Worm (Caenorhabditis elegans) whole organism, young adult: ENCODE results near the gene sru-22.

Experiments used
- B0035.1 ChIP-seq: sonication (generic microtip); optimal IDR thresholded peaks from 2 replicates; lab custom pipeline; 2016; ENCODE audit warnings: missing genetic modification characterization, mild to moderate bottlenecking, missing compliant biosample characterization, missing genotype, missing genetic modification reagents
- F52B5.7 ChIP-seq: sonication (generic microtip); optimal IDR thresholded peaks from 2 replicates; lab custom pipeline; 2016; ENCODE audit warnings: mild to moderate bottlenecking, missing genetic modification characterization, missing compliant biosample characterization
- F55B11.4 ChIP-seq: sonication (generic microtip); optimal IDR thresholded peaks from 2 replicates; lab custom pipeline; 2016; ENCODE audit warnings: missing compliant biosample characterization, missing genetic modification characterization, borderline replicate concordance; ENCODE audit not compliant: insufficient read depth
- K12H6.12 ChIP-seq: fragments of 200-800 bp; sonication (Bioruptor generic); optimal IDR thresholded peaks from 2 replicates; lab custom pipeline; 2018; ENCODE audit warnings: mild to moderate bottlenecking, missing genetic modification characterization, missing compliant biosample characterization
- Y53G8AR.9 ChIP-seq: fragments of 200-800 bp; sonication (Bioruptor generic); conservative IDR thresholded peaks from 2 replicates; pipeline ENCODE4 v1.3.6; 2022; ENCODE audit warnings: missing genetic modification reagents, missing genetic modification characterization, missing compliant biosample characterization
- ama-1 ChIP-seq, 3 experiments: fragments of 150-350 bp in 1 of 3; sonication (generic microtip) in 2 of 3; optimal IDR thresholded peaks; 2 replicates each; lab custom pipeline; 2014 to 2018; ENCODE audit warnings: missing biosample characterization in 2 of 3, missing genetic modification characterization in 2 of 3, missing genetic modification reagents in 2 of 3
- aptf-2 ChIP-seq: fragments of 200-800 bp; sonication (Bioruptor generic); conservative IDR thresholded peaks from 2 replicates; pipeline ENCODE4 v1.3.6; 2022; ENCODE audit warnings: missing genetic modification reagents, missing genetic modification characterization, missing compliant biosample characterization
- atf-7 ChIP-seq: sonication (generic microtip); optimal IDR thresholded peaks from 2 replicates; lab custom pipeline; 2017; ENCODE audit warnings: mild to moderate bottlenecking, missing genetic modification characterization, missing compliant biosample characterization
- attf-5 ChIP-seq: fragments of 200-800 bp; sonication (Bioruptor generic); optimal IDR thresholded peaks from 2 replicates; lab custom pipeline; 2018; ENCODE audit warnings: mild to moderate bottlenecking, missing genetic modification characterization, missing compliant biosample characterization
- attf-6 ChIP-seq: fragments of 200-800 bp; sonication (Bioruptor generic); IDR thresholded peaks from 2 replicates; pipeline ENCODE4 v1.3.6; 2022; ENCODE audit warnings: missing genetic modification reagents, missing genetic modification characterization, missing compliant biosample characterization
- bed-1 ChIP-seq: fragments of 200-800 bp; sonication (Bioruptor generic); IDR thresholded peaks from 2 replicates; pipeline ENCODE4 v1.3.6; 2022; ENCODE audit warnings: missing genetic modification reagents, missing genetic modification characterization, missing compliant biosample characterization
- bed-2 ChIP-seq: fragments of 200-800 bp; sonication (Bioruptor generic); IDR thresholded peaks from 2 replicates; pipeline ENCODE4 v1.3.6; 2022; ENCODE audit warnings: missing genetic modification reagents, missing genetic modification characterization, missing compliant biosample characterization
- ceh-40 ChIP-seq: fragments of 200-800 bp; sonication (Bioruptor generic); IDR thresholded peaks from 2 replicates; pipeline ENCODE4 v1.3.6; 2022; ENCODE audit warnings: missing genetic modification characterization, missing compliant biosample characterization
- ceh-58 ChIP-seq: fragments of 200-800 bp; sonication (Bioruptor generic); IDR thresholded peaks from 2 replicates; pipeline ENCODE4 v1.3.6; 2022; ENCODE audit warnings: missing genetic modification characterization, missing compliant biosample characterization
- ceh-79 ChIP-seq: sonication (generic microtip); optimal IDR thresholded peaks from 2 replicates; lab custom pipeline; 2017; ENCODE audit warnings: mild to moderate bottlenecking, missing genetic modification characterization, missing compliant biosample characterization
- die-1 ChIP-seq: sonication (generic microtip); optimal IDR thresholded peaks from 2 replicates; lab custom pipeline; 2016; ENCODE audit warnings: missing genotype, mild to moderate bottlenecking, missing genetic modification characterization, missing compliant biosample characterization
- dox-1 ChIP-seq: fragments of 200-800 bp; sonication (Bioruptor generic); IDR thresholded peaks from 2 replicates; pipeline ENCODE4 v1.3.6; 2022; ENCODE audit warnings: missing genetic modification reagents, missing genetic modification characterization, missing compliant biosample characterization
- dpl-1 ChIP-seq: fragments of 150-350 bp; optimal IDR thresholded peaks from 2 replicates; lab custom pipeline; 2014; ENCODE audit warnings: missing biosample characterization, missing genetic modification reagents, missing genetic modification characterization
- egl-18 ChIP-seq: fragments of 200-800 bp; sonication (Bioruptor generic); IDR thresholded peaks from 2 replicates; pipeline ENCODE4 v1.3.6; 2022; ENCODE audit warnings: missing genetic modification reagents, missing genetic modification characterization, missing compliant biosample characterization
- egrh-3 ChIP-seq: fragments of 200-800 bp; sonication (Bioruptor generic); IDR thresholded peaks from 2 replicates; pipeline ENCODE4 v1.3.6; 2022; ENCODE audit warnings: missing genetic modification reagents, missing genetic modification characterization, missing compliant biosample characterization
- hmg-1.2 ChIP-seq: fragments of 200-800 bp; sonication (Bioruptor generic); IDR thresholded peaks from 2 replicates; pipeline ENCODE4 v1.3.6; 2022; ENCODE audit warnings: missing genetic modification reagents, missing genetic modification characterization, missing compliant biosample characterization
- hrde-1 ChIP-seq: sonication (generic microtip); optimal IDR thresholded peaks from 2 replicates; lab custom pipeline; 2016; ENCODE audit warnings: missing genetic modification characterization, mild to moderate bottlenecking, missing compliant biosample characterization, moderate library complexity, missing genotype, missing genetic modification reagents, borderline replicate concordance
- hsf-1 ChIP-seq: fragments of 200-800 bp; sonication (Bioruptor generic); IDR thresholded peaks from 2 replicates; pipeline ENCODE4 v1.3.6; 2022; ENCODE audit warnings: missing genetic modification reagents, missing genetic modification characterization, missing compliant biosample characterization
- lin-26 ChIP-seq: fragments of 200-800 bp; sonication (Bioruptor generic); IDR thresholded peaks from 2 replicates; pipeline ENCODE4 v1.3.6; 2022; ENCODE audit warnings: missing genetic modification reagents, missing genetic modification characterization, missing compliant biosample characterization
- lin-35 ChIP-seq, 3 experiments: fragments of 150-350 bp in 2 of 3; sonication (generic microtip) in 1 of 3; optimal IDR thresholded peaks; 2 replicates each; lab custom pipeline; 2014 to 2018; ENCODE audit warnings: missing biosample characterization in 3 of 3, missing genetic modification characterization in 3 of 3, missing genetic modification reagents in 3 of 3
- lin-40 ChIP-seq: sonication (generic microtip); optimal IDR thresholded peaks from 2 replicates; lab custom pipeline; 2016; ENCODE audit warnings: missing genetic modification characterization, mild to moderate bottlenecking, missing compliant biosample characterization, missing genotype, missing genetic modification reagents
- madf-3 ChIP-seq: fragments of 200-800 bp; sonication (Bioruptor generic); IDR thresholded peaks from 2 replicates; pipeline ENCODE4 v1.3.6; 2022; ENCODE audit warnings: missing genetic modification reagents, missing genetic modification characterization, missing compliant biosample characterization
- nfya-2 ChIP-seq: fragments of 200-800 bp; sonication (Bioruptor generic); IDR thresholded peaks from 2 replicates; pipeline ENCODE4 v1.3.6; 2022; ENCODE audit warnings: missing genetic modification reagents, missing genetic modification characterization, missing compliant biosample characterization
- nfyb-1 ChIP-seq: fragments of 200-800 bp; sonication (Bioruptor generic); IDR thresholded peaks from 2 replicates; pipeline ENCODE4 v1.3.6; 2022; ENCODE audit warnings: missing genetic modification reagents, missing genetic modification characterization, missing compliant biosample characterization
- nhr-80 ChIP-seq: sonication (generic microtip); optimal IDR thresholded peaks from 2 replicates; lab custom pipeline; 2016; ENCODE audit warnings: missing genetic modification characterization, missing compliant biosample characterization
- nhr-90 ChIP-seq: sonication (generic microtip); optimal IDR thresholded peaks from 2 replicates; lab custom pipeline; 2016; ENCODE audit warnings: missing genotype, mild to moderate bottlenecking, missing genetic modification characterization, missing compliant biosample characterization
- pha-4 ChIP-seq: fragments of 150-350 bp; sonication (generic microtip); optimal IDR thresholded peaks from 2 replicates; lab custom pipeline; 2014; ENCODE audit warnings: missing biosample characterization, missing genetic modification reagents, missing genetic modification characterization
- somi-1 ChIP-seq: fragments of 200-800 bp; sonication (Bioruptor generic); optimal IDR thresholded peaks from 2 replicates; lab custom pipeline; 2018; ENCODE audit warnings: mild to moderate bottlenecking, missing genetic modification characterization, missing compliant biosample characterization
- sptf-2 ChIP-seq: fragments of 200-800 bp; sonication (Bioruptor generic); optimal IDR thresholded peaks from 2 replicates; lab custom pipeline; 2018; ENCODE audit warnings: mild to moderate bottlenecking, missing genetic modification characterization, missing compliant biosample characterization
- tbp1 ChIP-seq: fragments of 200-800 bp; sonication (Bioruptor generic); optimal IDR thresholded peaks from 2 replicates; lab custom pipeline; 2018; ENCODE audit warnings: mild to moderate bottlenecking, missing genetic modification characterization, missing compliant biosample characterization
- unc-130 ChIP-seq: sonication (generic microtip); optimal IDR thresholded peaks from 2 replicates; lab custom pipeline; 2016; ENCODE audit warnings: missing genetic modification reagents, missing genetic modification characterization, missing compliant biosample characterization
- zim-3 ChIP-seq: sonication (generic microtip); optimal IDR thresholded peaks from 2 replicates; lab custom pipeline; 2017; ENCODE audit warnings: mild to moderate bottlenecking, missing genetic modification characterization, moderate library complexity, missing compliant biosample characterization
- ztf-26 ChIP-seq: sonication (generic microtip); optimal IDR thresholded peaks from 2 replicates; lab custom pipeline; 2017; ENCODE audit warnings: missing genetic modification characterization, missing compliant biosample characterization
- ztf-28 ChIP-seq: fragments of 200-800 bp; sonication (Bioruptor generic); IDR thresholded peaks from 2 replicates; pipeline ENCODE4 v1.3.6; 2022; ENCODE audit warnings: missing genetic modification reagents, missing genetic modification characterization, missing compliant biosample characterization
- ztf-6 ChIP-seq: fragments of 200-800 bp; sonication (Bioruptor generic); IDR thresholded peaks from 2 replicates; pipeline ENCODE4 v1.3.6; 2022; ENCODE audit warnings: missing genetic modification reagents, missing genetic modification characterization, missing compliant biosample characterization

sru-22 gene

DNA sequence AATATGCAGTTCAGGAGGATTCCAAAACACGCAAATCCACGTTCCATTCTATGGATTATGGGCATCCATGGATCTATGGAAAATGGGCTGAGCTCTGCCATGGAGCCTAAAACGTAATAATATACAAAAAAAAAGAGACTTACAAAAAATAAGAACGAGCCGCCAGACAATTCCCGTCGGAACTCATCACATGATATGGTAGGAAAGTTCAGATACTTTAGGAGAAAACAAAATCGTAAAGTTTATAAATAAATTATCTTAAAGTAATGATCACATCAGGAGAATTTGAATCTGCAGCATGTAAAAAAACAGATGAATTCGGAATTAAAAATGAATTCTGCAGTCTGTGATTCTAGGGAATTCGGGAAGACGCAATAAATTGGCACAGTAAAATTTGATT is 40.9 kb upstream of the sru-22 start, which contains the start of gene str-232:
Gene str-232 (minus strand): TSS at position 101 of the 400 bp plus-strand sequence.
- no peak for TF ChIP-seq egl-18
- TF ChIP-seq egrh-3 (GFP tag; lab: Robert Waterston, UW): no peak
- TF ChIP-seq bed-2: no peak
- no peak for TF ChIP-seq unc-130
- no peak for TF ChIP-seq ztf-28 (GFP tag; lab: Robert Waterston, UW)
- TF ChIP-seq Y53G8AR.9 (GFP tag; lab: Robert Waterston, UW): no peak
- TF ChIP-seq F52B5.7 (tag; lab: Kevin White, UChicago): no peak
- no peak for TF ChIP-seq lin-35 (GFP tag; optimal IDR thresholded peaks at IDR 0.05; lab: Kevin White, UChicago)
- TF ChIP-seq nhr-90: no peak
- TF ChIP-seq tbp1: no peak
- no peak for TF ChIP-seq lin-40 (tag; lab: Kevin White, UChicago)
- TF ChIP-seq ztf-6 (GFP tag; lab: Robert Waterston, UW): no peak

DNA sequence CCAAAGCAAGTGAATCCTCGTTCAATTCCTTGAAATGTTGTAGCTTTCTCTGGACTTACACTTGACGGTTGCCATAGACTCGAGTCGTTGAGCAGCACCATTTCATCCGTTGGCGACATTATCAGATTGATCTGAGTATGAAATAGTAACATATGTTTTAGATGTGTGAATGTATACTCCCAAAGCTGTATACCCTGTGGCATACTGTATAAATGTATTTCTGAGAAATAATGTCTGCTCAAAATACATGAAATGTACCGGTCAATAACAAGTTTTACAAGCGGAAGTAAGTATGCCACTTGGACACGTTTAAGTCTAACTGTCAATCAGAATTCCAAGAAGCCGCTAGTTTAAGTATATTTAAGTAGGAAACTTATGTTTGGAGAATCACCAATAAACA is 34.8 kb upstream of the sru-22 start, which contains the start of gene str-233:
Gene str-233 (minus strand): TSS at position 101 of the 400 bp plus-strand sequence.
- TF ChIP-seq ceh-58 (GFP tag; lab: Robert Waterston, UW): no peak
- no peak for TF ChIP-seq die-1 (tag; lab: Kevin White, UChicago)
- TF ChIP-seq nfyb-1 (GFP tag; lab: Robert Waterston, UW): no peak
- no peak for TF ChIP-seq ztf-26
- TF ChIP-seq pha-4: no peak
- no peak for TF ChIP-seq bed-1 (GFP tag; lab: Robert Waterston, UW)
- TF ChIP-seq hrde-1 (tag; lab: Kevin White, UChicago): no peak
- no peak for TF ChIP-seq sptf-2
- TF ChIP-seq, all 124 proteins: peak for 0

DNA sequence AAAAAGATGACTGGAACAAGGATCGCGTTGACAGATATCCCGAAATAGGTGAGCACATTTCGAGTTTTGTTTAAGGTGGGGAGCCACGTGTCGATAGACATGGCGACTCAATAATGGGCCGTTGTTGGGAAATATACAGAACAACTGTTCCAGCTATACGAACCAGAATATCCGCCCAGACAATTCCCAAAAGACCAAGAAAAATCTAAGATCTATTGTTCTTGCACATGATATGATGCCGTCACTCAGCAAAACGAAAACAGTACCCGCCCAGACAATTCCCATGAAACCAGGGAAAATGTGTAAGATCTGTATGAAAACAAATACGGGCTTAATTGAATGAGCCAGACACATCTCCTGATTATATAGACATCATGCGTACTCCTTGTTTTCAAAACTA is 32.8 kb upstream of the sru-22 start, which contains the start of gene str-231:
Gene str-231 (minus strand): TSS at position 101 of the 400 bp plus-strand sequence.
- TF ChIP-seq aptf-2 (GFP tag; lab: Robert Waterston, UW): no peak
- TF ChIP-seq hsf-1 (GFP tag; lab: Robert Waterston, UW): no peak
- TF ChIP-seq die-1 (tag; lab: Kevin White, UChicago): no peak

DNA sequence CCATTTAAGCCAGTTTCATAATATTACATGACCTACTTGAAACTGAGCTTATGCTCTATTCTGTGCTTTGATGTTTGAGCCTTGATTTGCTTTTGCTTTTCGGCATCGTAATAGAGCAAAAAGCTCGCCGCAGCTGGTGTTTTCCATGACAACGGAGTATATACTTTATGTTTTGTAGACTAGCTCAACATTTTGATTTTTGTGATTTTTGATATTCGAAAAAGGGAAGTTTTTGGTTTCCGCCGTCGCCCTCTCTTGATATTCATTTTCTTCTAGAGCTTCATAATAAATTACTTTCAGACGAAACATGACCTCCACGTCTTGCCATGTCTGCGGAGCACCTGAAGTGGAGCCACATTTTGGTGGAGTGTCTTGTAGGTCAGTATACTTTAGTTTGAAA is 27.6 kb upstream of the sru-22 start, which contains the start of gene nhr-63:
Gene nhr-63 (plus strand): TSS at position 301 of the 400 bp plus-strand sequence.
- TF ChIP-seq ceh-40 (GFP tag; lab: Robert Waterston, UW) (no peak), sptf-2 (no peak), bed-2 (no peak), B0035.1 (tag; lab: Kevin White, UChicago) (no peak), madf-3 (GFP tag; lab: Robert Waterston, UW) (no peak), ceh-79 (tag; lab: Kevin White, UChicago) (no peak), dpl-1 (no peak), K12H6.12 (tag; lab: Kevin White, UChicago) (no peak), attf-6 (no peak), zim-3 (tag; lab: Kevin White, UChicago) (no peak), nfya-2 (GFP tag; lab: Robert Waterston, UW) (no peak), F55B11.4 (tag; lab: Kevin White, UChicago) (no peak)
- TF ChIP-seq, all 124 proteins: peak for 0

DNA sequence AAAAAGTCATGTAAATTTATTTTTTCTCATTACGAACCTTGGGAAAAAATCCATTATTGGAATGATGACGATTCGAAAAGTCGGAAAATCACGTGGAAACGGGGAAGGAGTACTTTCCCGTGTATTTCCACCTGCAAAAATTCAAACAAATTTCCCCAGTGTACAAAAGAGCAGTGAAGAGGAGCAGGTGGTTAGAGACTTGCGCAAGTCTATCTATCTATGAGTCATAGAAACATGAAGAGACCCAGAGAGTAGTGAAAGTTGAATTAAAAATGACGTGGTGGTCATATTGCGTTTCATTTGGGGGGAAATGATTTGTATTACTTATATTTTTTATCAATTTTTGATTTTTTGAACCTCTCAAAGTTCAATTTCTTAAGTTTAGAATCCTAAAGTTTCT is 25.7 kb upstream of the sru-22 start, which contains the start of gene nhr-50:
Gene nhr-50 (minus strand): TSS at position 199 of the 400 bp plus-strand sequence.
- TF ChIP-seq nfyb-1 (GFP tag; lab: Robert Waterston, UW): peak; percentile 34; the same call in 1 of the 2 replicates
- peak; percentile 20 for TF ChIP-seq attf-5
- TF ChIP-seq hmg-1.2 (GFP tag; lab: Robert Waterston, UW): peak; percentile 58; the same call in 1 of the 2 replicates
- TF ChIP-seq lin-26: no peak
- TF ChIP-seq dox-1 (GFP tag; lab: Robert Waterston, UW): peak; percentile 50; the same call in 1 of the 2 replicates
- TF ChIP-seq nhr-80 (tag; lab: Kevin White, UChicago): peak; percentile 78
- TF ChIP-seq atf-7 (tag; lab: Kevin White, UChicago): peak; percentile 77
- no peak for TF ChIP-seq somi-1 (GFP tag; lab: Kevin White, UChicago)
- no peak for TF ChIP-seq ama-1 (optimal IDR thresholded peaks at IDR 0.05; lab: Kevin White, UChicago)
- no peak for TF ChIP-seq ama-1 (GFP tag; optimal IDR thresholded peaks at IDR 0.05; lab: Kevin White, UChicago)
